Fruit fly (Drosophila melanogaster) Kc167 (cell line): ENCODE data around the gene CG13086.

ENCODE experiments used
- Myc ChIP-seq: fragments of >200 bp; optimal IDR thresholded peaks from 2 replicates; lab custom pipeline; 2017; ENCODE audit warnings: missing external identifiers
- Sin3A ChIP-seq: fragments of >200 bp; optimal IDR thresholded peaks from 2 replicates; lab custom pipeline; 2018; ENCODE audit warnings: missing external identifiers
- h ChIP-seq: fragments of >200 bp; optimal IDR thresholded peaks from 3 replicates; lab custom pipeline; 2018; ENCODE audit warnings: missing external identifiers
- insv ChIP-seq: fragments of >200 bp; optimal IDR thresholded peaks from 3 replicates; lab custom pipeline; 2018; ENCODE audit warnings: missing external identifiers
- psq ChIP-seq: fragments of >200 bp; optimal IDR thresholded peaks from 2 replicates; lab custom pipeline; 2017; ENCODE audit warnings: missing external identifiers
- ttk ChIP-seq: sonication (Bioruptor generic); optimal IDR thresholded peaks from 2 replicates; lab custom pipeline; 2017; ENCODE audit warnings: missing external identifiers

The CG13086 gene

DNA sequence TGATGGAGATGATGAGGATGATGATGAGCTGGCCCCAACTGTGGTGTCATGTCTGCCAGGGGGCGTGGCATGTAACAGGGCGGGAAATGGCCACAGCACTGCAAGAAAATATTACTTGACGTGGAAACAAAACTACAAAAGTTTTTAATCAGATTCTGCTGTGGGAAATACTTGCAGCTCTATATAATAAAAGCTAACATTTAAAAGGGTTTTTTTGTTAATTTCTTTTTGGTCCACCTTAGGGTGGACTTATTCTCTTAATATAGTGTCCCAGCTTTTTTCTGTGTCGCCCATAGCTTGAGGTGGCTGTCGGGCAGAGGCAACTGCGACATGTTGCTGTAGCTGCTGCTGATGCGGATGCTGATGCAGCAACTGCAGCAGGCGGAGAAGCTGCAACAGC, 35.6 kb upstream of the CG13086 start:
- TF ChIP-seq Sin3A = no peak

DNA sequence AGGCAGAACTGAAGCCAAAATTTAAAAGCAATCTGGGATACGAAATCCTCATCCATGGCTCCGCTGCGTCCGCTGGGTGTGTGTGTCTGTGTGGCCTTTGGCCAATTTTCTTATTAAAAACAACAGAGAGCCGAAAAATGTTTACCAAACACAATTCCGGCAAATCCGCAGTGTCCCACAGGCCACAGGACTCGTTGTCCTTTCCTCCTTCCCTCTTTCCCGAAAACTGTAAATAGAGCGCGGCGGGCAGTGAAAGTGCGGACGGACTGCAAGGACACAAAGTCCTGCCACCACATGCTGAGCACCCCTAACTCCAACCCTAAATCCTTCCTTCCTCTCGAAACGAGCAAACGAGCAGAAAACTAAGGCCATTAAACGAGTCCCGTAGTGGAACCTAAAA, 30.2 kb upstream of the CG13086 start:
- no peak for TF ChIP-seq insv (lab: Kevin White, UChicago)
- no peak for TF ChIP-seq h (lab: Kevin White, UChicago)
- no peak for TF ChIP-seq psq (lab: Kevin White, UChicago)
- TF ChIP-seq Sin3A = no peak
- no peak for TF ChIP-seq Myc (lab: Kevin White, UChicago)
- TF ChIP-seq ttk (lab: Kevin White, UChicago) = no peak

DNA sequence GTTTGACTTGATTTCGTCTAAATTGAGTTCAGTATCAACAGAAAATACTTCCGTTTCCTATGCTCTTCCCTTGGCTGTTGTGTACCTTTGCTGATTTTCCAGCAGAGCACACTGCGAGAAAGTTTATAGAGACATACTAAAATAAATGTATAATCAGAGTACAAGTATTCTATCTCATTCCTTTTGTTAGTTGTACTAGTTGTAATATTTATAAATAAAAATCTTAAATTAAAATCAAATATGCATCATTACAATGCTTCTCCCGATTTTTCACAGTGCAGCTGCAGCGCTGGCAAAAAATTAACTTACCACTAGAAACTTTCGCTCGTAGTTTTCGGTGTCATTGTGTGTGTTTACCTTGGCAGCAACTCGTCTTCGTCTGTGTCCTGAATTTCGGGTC, 29.1 kb upstream of the CG13086 start:
- no peak for TF ChIP-seq ttk (lab: Kevin White, UChicago)
- TF ChIP-seq psq (lab: Kevin White, UChicago) = no peak
- TF ChIP-seq insv (lab: Kevin White, UChicago) = no peak
- no peak for TF ChIP-seq Sin3A
- no peak for TF ChIP-seq Myc (lab: Kevin White, UChicago)
- no peak for TF ChIP-seq h (lab: Kevin White, UChicago)

DNA sequence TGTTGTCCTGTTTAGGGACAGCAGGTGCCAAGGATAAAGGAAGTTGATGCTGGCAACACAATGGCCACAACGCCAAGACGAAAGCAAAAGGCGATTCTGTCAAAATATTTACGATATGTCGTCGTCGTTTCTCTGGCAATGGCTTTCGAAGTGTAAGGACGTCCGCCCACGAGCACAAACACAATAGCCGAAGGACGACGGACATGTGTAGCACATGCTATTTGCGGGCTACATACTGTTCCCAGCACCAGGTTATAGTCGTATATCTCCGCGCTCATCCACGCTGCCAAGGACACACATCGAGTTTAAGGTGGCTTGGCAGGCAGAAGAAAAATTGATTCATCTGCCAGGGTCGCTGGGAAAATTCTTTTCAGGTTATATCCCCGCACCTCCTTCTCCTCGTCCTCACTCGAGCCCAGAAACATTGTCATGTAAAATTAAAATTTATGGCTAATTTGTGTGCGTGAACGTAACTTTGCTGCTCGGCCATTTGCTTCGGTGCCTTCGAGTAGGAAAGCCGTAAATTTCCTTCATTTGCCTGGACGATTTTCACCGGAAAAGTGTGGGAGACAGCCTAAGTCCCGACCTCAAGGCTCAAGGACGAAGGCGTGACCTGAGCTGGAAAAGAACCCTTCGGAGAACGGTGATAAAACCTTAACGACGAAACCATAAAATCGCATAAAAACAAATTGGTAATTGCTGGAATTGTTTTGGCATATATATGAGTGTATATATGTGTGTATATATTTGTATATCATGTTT, 26.0 kb upstream of the CG13086 start:
- TF ChIP-seq Myc (lab: Kevin White, UChicago) (no peak), h (lab: Kevin White, UChicago) (no peak), psq (lab: Kevin White, UChicago) (no peak), insv (lab: Kevin White, UChicago) (no peak), Sin3A (no peak), ttk (lab: Kevin White, UChicago) (no peak)

DNA sequence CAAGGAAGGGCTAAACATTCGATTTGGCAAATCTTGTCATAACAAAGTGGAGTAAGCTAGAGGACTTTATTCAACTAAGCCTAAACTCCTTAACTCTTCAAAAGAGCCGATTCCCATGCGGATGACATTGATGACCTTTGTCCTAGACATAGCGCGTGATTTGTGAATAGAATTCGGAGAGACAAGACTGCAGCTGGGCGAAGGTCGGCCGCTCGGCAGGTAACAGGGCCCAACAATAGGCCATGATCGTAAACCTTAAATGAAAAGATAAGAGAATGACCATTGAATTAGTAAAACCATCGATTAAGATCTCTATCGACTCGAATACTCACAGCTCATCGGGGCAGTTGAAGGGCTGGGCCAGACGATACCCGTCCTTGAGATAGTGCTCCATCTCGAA, 25.2 kb upstream of the CG13086 start:
- no peak for TF ChIP-seq insv (lab: Kevin White, UChicago)
- no peak for TF ChIP-seq h (lab: Kevin White, UChicago)
- no peak for TF ChIP-seq ttk (lab: Kevin White, UChicago)
- no peak for TF ChIP-seq Sin3A
- TF ChIP-seq psq (lab: Kevin White, UChicago) = no peak
- TF ChIP-seq Myc (lab: Kevin White, UChicago) = no peak

DNA sequence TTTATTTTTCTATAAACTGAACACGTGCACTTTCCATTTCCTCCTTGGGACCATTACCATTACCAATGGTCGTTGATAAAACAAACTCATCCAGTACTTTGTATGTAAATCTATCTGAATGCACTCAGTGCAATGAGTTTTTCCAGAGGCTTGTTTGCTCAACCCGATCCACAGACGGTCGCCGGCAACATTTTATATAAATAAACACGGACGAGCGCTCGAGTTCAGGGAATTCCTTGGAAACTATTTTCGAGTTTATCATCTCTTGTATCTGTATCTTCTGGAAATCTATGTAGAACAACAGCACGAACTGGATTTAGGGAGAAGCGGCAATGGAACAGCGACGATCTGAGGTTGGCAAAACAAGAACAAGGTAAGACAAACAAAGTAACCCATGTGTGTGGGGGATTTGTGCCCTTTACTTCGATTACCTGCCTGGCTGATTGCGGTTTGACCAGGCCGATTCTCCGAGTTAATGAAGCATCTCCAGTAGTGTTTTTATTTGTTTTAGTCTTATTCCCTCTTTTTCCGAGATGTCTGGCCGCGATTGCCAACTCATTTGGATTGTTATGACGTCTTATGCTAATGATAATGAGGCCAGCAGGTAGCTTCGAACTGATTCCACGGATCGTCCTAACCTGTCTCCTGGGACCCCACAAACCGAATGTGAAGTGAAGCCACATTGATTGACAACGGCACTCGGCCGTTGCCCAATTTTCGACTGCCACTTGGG, 22.9 kb upstream of the CG13086 start:
- TF ChIP-seq psq (lab: Kevin White, UChicago) (no peak), ttk (lab: Kevin White, UChicago) (no peak)

DNA sequence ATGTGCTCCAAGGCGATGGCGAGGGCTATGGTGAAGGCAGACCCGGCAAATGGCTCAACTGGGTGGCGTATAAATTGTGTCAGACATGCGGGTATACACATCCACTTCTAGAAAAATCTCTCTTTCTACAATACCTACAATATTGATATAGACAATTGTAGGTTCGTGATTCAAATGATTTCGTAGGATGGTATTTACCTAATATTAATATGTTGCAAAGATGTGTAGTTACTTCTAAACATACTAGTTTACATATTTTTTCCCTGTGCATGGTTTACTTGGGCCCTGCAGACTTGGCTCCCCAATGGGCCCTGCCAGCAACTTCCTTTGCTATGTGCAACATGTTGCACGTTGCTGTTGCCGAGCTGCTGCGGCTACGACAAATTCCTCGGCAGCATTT, 22.2 kb upstream of the CG13086 start:
- no peak for TF ChIP-seq h (lab: Kevin White, UChicago)

DNA sequence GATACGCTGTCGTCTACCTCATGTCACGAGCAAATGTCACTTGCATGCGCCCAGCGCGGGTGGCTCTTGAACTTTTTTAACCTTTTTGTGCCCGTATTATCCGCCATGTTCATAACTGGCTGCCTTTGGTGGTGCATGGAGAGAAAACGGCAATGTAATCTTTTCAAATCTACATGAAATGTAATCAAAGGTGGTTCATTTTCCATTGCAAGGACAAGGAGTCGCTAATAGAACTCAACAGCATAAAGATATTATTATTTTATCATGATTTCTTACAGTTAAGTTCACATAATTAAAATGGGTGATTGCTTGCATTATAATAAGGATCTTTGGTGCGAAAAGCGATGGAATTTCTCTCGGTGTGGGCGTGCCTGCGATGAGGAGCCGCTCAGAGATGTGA, 21.4 kb upstream of the CG13086 start:
- TF ChIP-seq h (lab: Kevin White, UChicago) (no peak), Myc (lab: Kevin White, UChicago) (no peak), Sin3A (no peak), insv (lab: Kevin White, UChicago) (no peak)

DNA sequence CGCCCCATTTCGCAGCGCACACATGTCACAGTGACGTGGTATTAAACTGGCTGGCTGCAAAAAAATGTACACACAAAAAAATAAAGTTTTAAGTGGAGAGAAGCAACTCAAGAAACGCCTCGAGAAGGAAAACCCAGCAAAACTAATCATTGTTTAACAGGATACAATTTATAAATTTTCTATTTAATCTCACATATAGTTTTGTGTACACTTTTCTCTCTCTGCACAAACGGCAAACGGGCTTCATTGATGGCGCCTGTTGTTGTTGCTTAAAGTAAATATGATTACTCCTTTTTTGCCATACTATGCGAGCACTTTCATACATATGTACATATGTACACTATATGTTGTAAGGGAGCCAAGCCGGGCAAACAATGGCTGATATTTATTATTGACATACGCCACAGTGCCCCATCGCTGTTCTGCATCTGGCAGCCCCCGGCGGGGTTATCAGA, 6.1 kb upstream of the CG13086 start:
- no peak for TF ChIP-seq ttk (lab: Kevin White, UChicago)
- TF ChIP-seq insv (lab: Kevin White, UChicago) = no peak

DNA sequence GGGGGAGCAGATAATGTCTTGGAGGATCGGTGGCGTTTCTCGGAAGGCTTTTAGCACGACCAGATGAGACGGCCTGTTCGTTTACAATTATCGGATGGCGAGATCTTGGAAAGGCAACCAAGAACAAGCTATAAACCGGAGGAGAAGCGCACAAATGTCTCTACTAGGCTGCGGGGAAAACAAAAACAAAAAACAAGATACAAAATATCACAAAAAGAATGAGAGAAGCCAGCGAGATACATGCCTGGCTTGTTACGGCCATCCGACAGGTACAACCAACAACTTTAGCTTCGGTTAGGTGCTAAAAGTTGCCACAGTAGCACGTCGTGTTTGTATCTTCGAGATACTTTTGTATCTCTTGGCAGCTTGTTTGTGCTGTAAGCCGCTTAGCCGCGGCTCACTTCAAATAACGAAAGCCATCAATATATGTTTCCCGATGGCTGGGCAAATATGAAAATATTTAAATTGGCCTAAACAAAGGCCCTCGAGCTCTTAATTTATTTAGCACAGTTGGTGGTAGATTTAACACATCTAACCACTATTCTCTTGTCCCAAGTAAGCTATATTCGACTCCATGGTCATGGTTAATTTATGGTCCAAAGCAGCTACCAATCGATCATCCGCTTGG, 4.3 kb upstream of the CG13086 start:
- TF ChIP-seq psq (lab: Kevin White, UChicago) (no peak), ttk (lab: Kevin White, UChicago) (no peak), Myc (lab: Kevin White, UChicago) (no peak), Sin3A (no peak)

DNA sequence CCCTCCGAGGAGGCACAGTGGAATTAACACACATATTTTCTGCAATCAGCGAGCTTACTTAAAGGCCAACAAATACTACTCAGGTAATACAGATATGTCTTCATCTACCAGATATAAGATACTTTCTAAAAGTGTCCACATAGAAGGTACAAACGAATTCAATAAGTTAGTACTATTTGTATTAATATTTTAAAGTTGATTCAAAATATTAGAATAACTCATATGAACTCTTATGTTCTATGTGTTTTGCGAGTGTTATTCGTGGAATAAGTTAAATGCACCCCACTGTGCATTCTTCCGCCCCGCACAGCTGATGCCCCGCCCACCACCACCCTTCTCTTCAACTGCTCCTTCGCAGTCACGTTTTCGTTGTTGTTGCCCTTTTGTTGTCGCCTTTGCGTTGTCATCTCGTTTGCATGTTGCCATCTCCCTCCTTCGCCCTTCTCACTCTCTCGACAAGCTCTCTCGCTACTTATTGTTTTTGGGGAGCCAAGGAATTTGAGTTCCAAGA, 2.5 kb upstream of the CG13086 start:
- TF ChIP-seq insv (lab: Kevin White, UChicago) (no peak), psq (lab: Kevin White, UChicago) (peak; percentile 80)

DNA sequence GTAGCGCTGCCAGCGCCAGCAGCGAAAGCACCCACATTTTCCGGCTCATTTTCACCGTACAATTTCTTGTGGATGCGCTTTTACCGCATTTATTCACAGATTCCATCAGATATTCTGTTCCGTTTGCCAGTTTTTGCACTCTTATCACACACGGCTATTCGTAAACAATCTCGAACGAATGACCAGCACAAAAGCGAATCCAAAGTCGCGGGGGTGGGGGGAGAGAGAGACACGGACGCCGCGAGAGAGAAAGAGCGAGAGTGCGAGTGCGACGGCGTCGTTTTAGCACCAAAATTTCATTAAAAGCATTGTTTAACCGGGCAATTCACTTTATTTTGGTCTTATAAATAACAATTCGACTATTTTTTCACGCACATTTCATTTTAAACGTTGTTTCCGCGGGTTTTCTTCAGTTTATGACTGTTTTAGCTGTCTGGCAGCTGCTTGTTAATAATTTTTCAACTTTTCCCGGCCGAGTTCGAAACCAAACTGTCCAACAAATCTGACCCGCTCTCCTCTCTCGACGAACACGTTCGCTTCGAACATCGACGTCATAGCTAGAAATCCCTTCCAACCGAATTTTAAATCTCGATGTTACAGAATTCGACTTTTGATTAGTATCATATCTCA, 1.3 kb upstream of the CG13086 start, which contains the start of gene dnt:
TSS of gene dnt (minus strand) at position 494 of the 630 bp plus-strand sequence.
- TF ChIP-seq Myc (lab: Kevin White, UChicago) = no peak
- peak; percentile 71 for TF ChIP-seq psq (lab: Kevin White, UChicago)
- TF ChIP-seq ttk (lab: Kevin White, UChicago) = no peak
- TF ChIP-seq Sin3A = no peak
- TF ChIP-seq insv (lab: Kevin White, UChicago) = no peak
- TF ChIP-seq h (lab: Kevin White, UChicago) = no peak
